Fruit fly (Drosophila melanogaster): ENCODE measurements around the gene CG42724.
A peak's percentile ranks its signal among the peaks of the same experiment; 100 is the strongest.

- TF ChIP-seq svp (GFP tag) (no peak), CG10631 (GFP tag; optimal IDR thresholded peaks at IDR 0.05) (peak; percentile 37), Gug (GFP tag; IDR thresholded peaks at IDR 0.05) (no peak), Eip93F (GFP tag; optimal IDR thresholded peaks at IDR 0.05) (no peak), CG11294 (GFP tag; IDR thresholded peaks at IDR 0.05) (no peak), CG3919 (GFP tag; optimal IDR thresholded peaks at IDR 0.05) (peak; percentile 26), Ets21C (GFP tag; optimal IDR thresholded peaks at IDR 0.05) (no peak), esn (GFP tag; optimal IDR thresholded peaks at IDR 0.05) (peak; percentile 69), dac (GFP tag; optimal IDR thresholded peaks at IDR 0.05) (no peak), CG8119 (GFP tag; IDR thresholded peaks at IDR 0.05) (peak; percentile 60), CG9139 (GFP tag; optimal IDR thresholded peaks at IDR 0.05) (no peak), Blimp-1 (GFP tag; optimal IDR thresholded peaks at IDR 0.05) (peak; percentile 85)
Observed at dm6 chr3R:6373512-6374306, 5.6 kb upstream of the CG42724 start.
